Fruit fly (Drosophila melanogaster): ENCODE measurements around the gene yem.

yem gene

dm6 chr3R:29089662-29090007 is 33.0 kb downstream of the yem start (continued):
- TF ChIP-seq mld (GFP tag; IDR thresholded peaks at IDR 0.05; ENCODE audit: partially characterized antibody): no peak
- no peak for TF ChIP-seq CG12744 (GFP tag; optimal IDR thresholded peaks at IDR 0.05)
- TF ChIP-seq Fer3 (tag; optimal IDR thresholded peaks at IDR 0.05): peak; percentile 35
- no peak for TF ChIP-seq ara (GFP tag; IDR thresholded peaks at IDR 0.05)
- TF ChIP-seq CG6654 (GFP tag; optimal IDR thresholded peaks at IDR 0.05): no peak
- no peak for TF ChIP-seq z (GFP tag; IDR thresholded peaks at IDR 0.05)
- TF ChIP-seq CG5180 (GFP tag; optimal IDR thresholded peaks at IDR 0.05): no peak
- no peak for TF ChIP-seq Gsc (GFP tag; IDR thresholded peaks at IDR 0.05)
- no peak for TF ChIP-seq CG31388 (GFP tag; optimal IDR thresholded peaks at IDR 0.05)
- TF ChIP-seq tio (GFP tag; optimal IDR thresholded peaks at IDR 0.05): no peak
- peak; percentile 46 for TF ChIP-seq fd96Cb (tag; optimal IDR thresholded peaks at IDR 0.05)
- TF ChIP-seq CG17829 (tag; optimal IDR thresholded peaks at IDR 0.05): peak; percentile 63
- no peak for TF ChIP-seq Poxn (GFP tag; IDR thresholded peaks at IDR 0.05)
- TF ChIP-seq CG18619 (GFP tag; optimal IDR thresholded peaks at IDR 0.05): no peak
- TF ChIP-seq peb (GFP tag; IDR thresholded peaks at IDR 0.05): peak; percentile 43; the same call in 1 of the 2 replicates
- no peak for TF ChIP-seq NK7.1 (GFP tag; optimal IDR thresholded peaks at IDR 0.05)
- no peak for TF ChIP-seq CG3163 (GFP tag; optimal IDR thresholded peaks at IDR 0.05)
- TF ChIP-seq trem (tag; optimal IDR thresholded peaks at IDR 0.05): peak; percentile 15
- no peak for TF ChIP-seq CG5953 (GFP tag; IDR thresholded peaks at IDR 0.05)
- no peak for TF ChIP-seq lilli (GFP tag; optimal IDR thresholded peaks at IDR 0.05)
- no peak for TF ChIP-seq Dll (GFP tag; IDR thresholded peaks at IDR 0.05; ENCODE audit: partially characterized antibody)
- TF ChIP-seq esg (GFP tag; conservative IDR thresholded peaks at IDR 0.05): no peak
- peak; percentile 35 for TF ChIP-seq CG7839 (tag; optimal IDR thresholded peaks at IDR 0.05)
- TF ChIP-seq CG32532 (GFP tag; IDR thresholded peaks at IDR 0.05): peak; percentile 67
- TF ChIP-seq Taf1 (GFP tag; IDR thresholded peaks at IDR 0.05): 0 out of 2 replicates have a peak, but pooled peaks have one; percentile 23
- TF ChIP-seq Fer2 (tag; optimal IDR thresholded peaks at IDR 0.05): peak; percentile 34
- no peak for TF ChIP-seq CG3847 (GFP tag; IDR thresholded peaks at IDR 0.05)
- peak; percentile 54; the same call in 2 of the 3 replicates for TF ChIP-seq CG11695 (GFP tag; IDR thresholded peaks at IDR 0.05)
- TF ChIP-seq H2.0 (GFP tag; IDR thresholded peaks at IDR 0.05): no peak
- no peak for TF ChIP-seq CG1792 (GFP tag; optimal IDR thresholded peaks at IDR 0.05)
- TF ChIP-seq Neu2 (GFP tag; optimal IDR thresholded peaks at IDR 0.05; ENCODE audit: borderline replicate concordance): no peak
- TF ChIP-seq gsb-n (tag; optimal IDR thresholded peaks at IDR 0.05): no peak
- no peak for TF ChIP-seq dati (GFP tag; IDR thresholded peaks at IDR 0.05)
- TF ChIP-seq kah (GFP tag; optimal IDR thresholded peaks at IDR 0.05): no peak
- TF ChIP-seq Awh (GFP tag; IDR thresholded peaks at IDR 0.05): 0 out of 2 replicates have a peak, but pooled peaks have one; percentile 53
- no peak for TF ChIP-seq CG3995 (GFP tag; optimal IDR thresholded peaks at IDR 0.05)
- TF ChIP-seq oc (tag; optimal IDR thresholded peaks at IDR 0.05): peak; percentile 26
- TF ChIP-seq ac (GFP tag; optimal IDR thresholded peaks at IDR 0.05): no peak
- peak; percentile 64 for TF ChIP-seq Rfx (GFP tag; IDR thresholded peaks at IDR 0.05)
- TF ChIP-seq Lhr (GFP tag; optimal IDR thresholded peaks at IDR 0.05): no peak
- no peak for TF ChIP-seq knrl (GFP tag; IDR thresholded peaks at IDR 0.05; ENCODE audit: partially characterized antibody)
- TF ChIP-seq Atf6 (GFP tag; IDR thresholded peaks at IDR 0.05): no peak
- no peak for TF ChIP-seq HLH4C (GFP tag; IDR thresholded peaks at IDR 0.05; ENCODE audit: partially characterized antibody)
- no peak for TF ChIP-seq gt (GFP tag; IDR thresholded peaks at IDR 0.05)
- TF ChIP-seq ash1 (GFP tag; optimal IDR thresholded peaks at IDR 0.05): no peak
- TF ChIP-seq PHDP (tag; optimal IDR thresholded peaks at IDR 0.05): no peak
- TF ChIP-seq btn (GFP tag; optimal IDR thresholded peaks at IDR 0.05): no peak
- TF ChIP-seq CG10979 (tag; optimal IDR thresholded peaks at IDR 0.05): peak; percentile 43
- peak in 1 of 2 experiments; percentile 59 for TF ChIP-seq Hr78 (GFP tag; optimal IDR thresholded peaks at IDR 0.05)
- TF ChIP-seq CG9797 (GFP tag; optimal IDR thresholded peaks at IDR 0.05): no peak
- TF ChIP-seq CG8924 (tag; optimal IDR thresholded peaks at IDR 0.05): peak; percentile 30
- TF ChIP-seq ken (GFP tag; IDR thresholded peaks at IDR 0.05): no peak

All from whole organism, embryonic.